Fruit fly (Drosophila melanogaster) whole organism, prepupa: ENCODE data around the gene Cdc23.
A peak's percentile ranks its signal among the peaks of the same experiment; 100 is the strongest.

Source experiments
- Blimp-1 ChIP-seq: fragments of 200-800 bp; sonication (Bioruptor generic); optimal IDR thresholded peaks from 3 replicates; lab custom pipeline; 2017; ENCODE audit warnings: missing biosample characterization, missing genetic modification characterization, mild to moderate bottlenecking, moderate library complexity, missing genetic modification reagents
- CG10631 ChIP-seq: fragments of 200-800 bp; sonication (Bioruptor generic); optimal IDR thresholded peaks from 2 replicates; lab custom pipeline; 2016; ENCODE audit warnings: missing biosample characterization, missing genetic modification characterization
- CG10669 ChIP-seq: fragments of 200-800 bp; sonication (Bioruptor generic); optimal IDR thresholded peaks from 3 replicates; lab custom pipeline; 2018; ENCODE audit warnings: missing biosample characterization, mild to moderate bottlenecking, missing genetic modification characterization, moderate library complexity
- CG11294 ChIP-seq: fragments of 200-800 bp; sonication (Bioruptor generic); IDR thresholded peaks from 2 replicates; pipeline ENCODE4 v1.3.6; 2022; ENCODE audit warnings: missing biosample characterization, missing genetic modification characterization
- CG11762 ChIP-seq: fragments of 200-800 bp; sonication (Bioruptor generic); optimal IDR thresholded peaks from 3 replicates; lab custom pipeline; 2016; ENCODE audit warnings: missing biosample characterization, missing genetic modification characterization; ENCODE audit not compliant: insufficient read depth
- CG11902 ChIP-seq: fragments of 200-800 bp; sonication (Bioruptor generic); optimal IDR thresholded peaks from 3 replicates; lab custom pipeline; 2016; ENCODE audit warnings: missing biosample characterization, missing genetic modification characterization
- CG15336 ChIP-seq: fragments of 200-800 bp; sonication (Bioruptor generic); IDR thresholded peaks from 2 replicates; pipeline ENCODE4 v1.3.6; 2022; ENCODE audit warnings: missing biosample characterization, missing genetic modification characterization
- CG31627 ChIP-seq: fragments of 200-800 bp; sonication (Bioruptor generic); optimal IDR thresholded peaks from 3 replicates; lab custom pipeline; 2016; ENCODE audit warnings: missing biosample characterization, missing genetic modification characterization
- CG32006 ChIP-seq: fragments of 200-800 bp; sonication (Bioruptor generic); optimal IDR thresholded peaks from 3 replicates; lab custom pipeline; 2017; ENCODE audit warnings: missing biosample characterization, mild to moderate bottlenecking, missing genetic modification characterization
- CG34406 ChIP-seq: fragments of 200-800 bp; sonication (Bioruptor generic); optimal IDR thresholded peaks from 3 replicates; lab custom pipeline; 2016; ENCODE audit warnings: missing biosample characterization, missing genetic modification characterization
- CG3919 ChIP-seq: fragments of 200-800 bp; sonication (Bioruptor generic); optimal IDR thresholded peaks from 3 replicates; lab custom pipeline; 2016; ENCODE audit warnings: missing biosample characterization, missing genetic modification characterization
- CG4318 ChIP-seq: fragments of 200-800 bp; sonication (Bioruptor generic); optimal IDR thresholded peaks from 3 replicates; lab custom pipeline; 2017; ENCODE audit warnings: missing biosample characterization, mild to moderate bottlenecking, missing genetic modification characterization
- CG6163 ChIP-seq: fragments of 200-800 bp; sonication (Bioruptor generic); IDR thresholded peaks from 3 replicates; pipeline ENCODE4 v1.3.6; 2022; ENCODE audit warnings: missing biosample characterization, missing genetic modification characterization
- CG6276 ChIP-seq: fragments of 200-800 bp; sonication (Bioruptor generic); optimal IDR thresholded peaks from 2 replicates; lab custom pipeline; 2017; ENCODE audit warnings: missing biosample characterization, mild to moderate bottlenecking, missing genetic modification characterization
- CG6792 ChIP-seq: fragments of 200-800 bp; sonication (Bioruptor generic); optimal IDR thresholded peaks from 3 replicates; lab custom pipeline; 2016; ENCODE audit warnings: missing biosample characterization, missing genetic modification characterization
- CG6808 ChIP-seq: fragments of 200-800 bp; sonication (Bioruptor generic); optimal IDR thresholded peaks from 3 replicates; lab custom pipeline; 2017; ENCODE audit warnings: missing biosample characterization, missing genetic modification characterization, mild to moderate bottlenecking, moderate library complexity, missing genetic modification reagents
- CG6854 ChIP-seq: fragments of 200-800 bp; sonication (Bioruptor generic); optimal IDR thresholded peaks from 2 replicates; lab custom pipeline; 2017; ENCODE audit warnings: missing biosample characterization, mild to moderate bottlenecking, missing genetic modification characterization
- CG8119 ChIP-seq: fragments of 200-800 bp; sonication (Bioruptor generic); IDR thresholded peaks from 3 replicates; pipeline ENCODE4 v1.3.6; 2022; ENCODE audit warnings: missing biosample characterization, missing genetic modification characterization
- CG8632 ChIP-seq: fragments of 200-800 bp; sonication (Bioruptor generic); optimal IDR thresholded peaks from 3 replicates; lab custom pipeline; 2016; ENCODE audit warnings: missing biosample characterization, missing genetic modification characterization
- CG9139 ChIP-seq: fragments of 200-800 bp; sonication (Bioruptor generic); optimal IDR thresholded peaks from 3 replicates; lab custom pipeline; 2017; ENCODE audit warnings: missing biosample characterization, mild to moderate bottlenecking, missing genetic modification characterization
- Eip78C ChIP-seq: fragments of 200-800 bp; sonication (Bioruptor generic); peaks from one replicate; lab custom pipeline; 2016; ENCODE audit warnings: missing biosample characterization, missing genetic modification characterization
- Ets96B ChIP-seq: fragments of 200-800 bp; optimal IDR thresholded peaks from 2 replicates; lab custom pipeline; 2019; ENCODE audit warnings: missing biosample characterization, mild to moderate bottlenecking, missing genetic modification characterization, moderate library complexity
- Hr38 ChIP-seq: sonication (Bioruptor generic); optimal IDR thresholded peaks from 2 replicates; lab custom pipeline; 2016; ENCODE audit warnings: missing biosample characterization, missing genetic modification characterization
- Hr4 ChIP-seq: fragments of 200-800 bp; sonication (Bioruptor generic); optimal IDR thresholded peaks from 3 replicates; lab custom pipeline; 2016; ENCODE audit warnings: missing biosample characterization, missing genetic modification characterization
- Lpt ChIP-seq: fragments of 200-800 bp; sonication (Bioruptor generic); optimal IDR thresholded peaks from 3 replicates; lab custom pipeline; 2016; ENCODE audit warnings: missing biosample characterization, missing genetic modification characterization
- OdsH ChIP-seq: fragments of 200-800 bp; sonication (Bioruptor generic); optimal IDR thresholded peaks from 3 replicates; lab custom pipeline; 2016; ENCODE audit warnings: missing biosample characterization, missing genetic modification characterization
- Smox ChIP-seq: fragments of 200-800 bp; sonication (Bioruptor generic); optimal IDR thresholded peaks from 3 replicates; lab custom pipeline; 2016; ENCODE audit warnings: missing biosample characterization, missing genetic modification characterization
- Sox102F ChIP-seq: fragments of 200-800 bp; sonication (Bioruptor generic); optimal IDR thresholded peaks from 2 replicates; lab custom pipeline; 2016; ENCODE audit warnings: missing biosample characterization, mild to moderate bottlenecking, missing genetic modification characterization
- Sox14 ChIP-seq: fragments of 200-800 bp; sonication (Bioruptor generic); optimal IDR thresholded peaks from 3 replicates; lab custom pipeline; 2016; ENCODE audit warnings: missing biosample characterization, missing genetic modification characterization
- Sox15 ChIP-seq: fragments of 200-800 bp; sonication (Bioruptor generic); optimal IDR thresholded peaks from 3 replicates; lab custom pipeline; 2016; ENCODE audit warnings: missing biosample characterization, missing genetic modification characterization
- achi ChIP-seq: fragments of 200-800 bp; sonication (Bioruptor generic); optimal IDR thresholded peaks from 3 replicates; lab custom pipeline; 2016; ENCODE audit warnings: missing biosample characterization, missing genetic modification characterization
- acj6 ChIP-seq: fragments of 200-800 bp; sonication (Bioruptor generic); optimal IDR thresholded peaks from 3 replicates; lab custom pipeline; 2016; ENCODE audit warnings: missing biosample characterization, missing genetic modification characterization
- cyc ChIP-seq: fragments of 200-800 bp; sonication (Bioruptor generic); optimal IDR thresholded peaks from 3 replicates; lab custom pipeline; 2016; ENCODE audit warnings: missing biosample characterization, missing genetic modification characterization
- dsx ChIP-seq: fragments of 200-800 bp; optimal IDR thresholded peaks from 3 replicates; lab custom pipeline; 2019; ENCODE audit warnings: missing biosample characterization, mild to moderate bottlenecking, missing genetic modification characterization, moderate library complexity; ENCODE audit not compliant: poor library complexity, severe bottlenecking
- eg ChIP-seq: fragments of 200-800 bp; sonication (Bioruptor generic); IDR thresholded peaks from 3 replicates; pipeline ENCODE4 v1.3.6; 2022; ENCODE audit warnings: missing biosample characterization, missing genetic modification characterization
- fkh ChIP-seq: fragments of 200-800 bp; sonication (Bioruptor generic); optimal IDR thresholded peaks from 3 replicates; lab custom pipeline; 2017; ENCODE audit warnings: missing biosample characterization, mild to moderate bottlenecking, missing genetic modification characterization, moderate library complexity
- lz ChIP-seq: fragments of 200-800 bp; sonication (Bioruptor generic); optimal IDR thresholded peaks from 3 replicates; lab custom pipeline; 2016; ENCODE audit warnings: missing biosample characterization, missing genetic modification characterization
- net ChIP-seq: fragments of 200-800 bp; sonication (Bioruptor generic); optimal IDR thresholded peaks from 3 replicates; lab custom pipeline; 2016; ENCODE audit warnings: missing biosample characterization, missing genetic modification characterization
- pdm3 ChIP-seq: fragments of 200-800 bp; sonication (Bioruptor generic); optimal IDR thresholded peaks from 3 replicates; lab custom pipeline; 2016; ENCODE audit warnings: missing biosample characterization, missing genetic modification characterization
- salr ChIP-seq, 2 experiments: fragments of 200-800 bp; sonication (Bioruptor generic); optimal IDR thresholded peaks; 3 replicates each; lab custom pipeline; 2016 to 2018; ENCODE audit warnings: missing biosample characterization in 2 of 2, missing genetic modification characterization in 2 of 2, mild to moderate bottlenecking in 1 of 2
- spab ChIP-seq: fragments of 200-800 bp; sonication (Bioruptor generic); optimal IDR thresholded peaks from 2 replicates; lab custom pipeline; 2017; ENCODE audit warnings: missing biosample characterization, mild to moderate bottlenecking, missing genetic modification characterization, missing genetic modification reagents
- ss ChIP-seq, 2 experiments: fragments of 200-800 bp; sonication (Bioruptor generic); optimal IDR thresholded peaks; 2 replicates in 1 of 2; 3 replicates in 1 of 2; lab custom pipeline; 2017 to 2018; ENCODE audit warnings: mild to moderate bottlenecking in 2 of 2, missing biosample characterization in 2 of 2, missing genetic modification characterization in 2 of 2, moderate library complexity in 1 of 2
- svp ChIP-seq: fragments of 200-800 bp; sonication (Bioruptor generic); peaks from one replicate; lab custom pipeline; 2016; ENCODE audit warnings: missing biosample characterization, missing genetic modification characterization

The Cdc23 gene

dm6 chr2L:20487723-20488122 is 28.6 kb downstream of the Cdc23 start:
- no peak for TF ChIP-seq CG8632 (GFP tag; lab: Kevin White, UChicago)
- TF ChIP-seq svp (GFP tag; lab: Kevin White, UChicago), result no peak
- TF ChIP-seq cyc (GFP tag; lab: Kevin White, UChicago), result no peak
- TF ChIP-seq CG4318, result no peak
- no peak for TF ChIP-seq CG6792 (GFP tag; lab: Kevin White, UChicago)
- TF ChIP-seq CG3919 (GFP tag; lab: Kevin White, UChicago), result no peak
- TF ChIP-seq dsx (GFP tag; lab: Kevin White, UChicago), result no peak
- TF ChIP-seq CG10669 (GFP tag; lab: Kevin White, UChicago), result no peak
- no peak for TF ChIP-seq pdm3 (GFP tag; lab: Kevin White, UChicago)
- no peak for TF ChIP-seq Hr38 (GFP tag; lab: Kevin White, UChicago)
- no peak for TF ChIP-seq Eip78C (GFP tag; lab: Kevin White, UChicago)
- TF ChIP-seq CG6808 (GFP tag; lab: Kevin White, UChicago), result no peak
- TF ChIP-seq CG31627 (GFP tag; lab: Kevin White, UChicago), result no peak
- TF ChIP-seq Smox (GFP tag; lab: Kevin White, UChicago), result no peak
- TF ChIP-seq CG11294, result no peak
- TF ChIP-seq CG11762, result no peak
- no peak for TF ChIP-seq Hr4 (GFP tag; lab: Kevin White, UChicago)
- TF ChIP-seq CG9139, result no peak
- TF ChIP-seq acj6 (GFP tag; lab: Kevin White, UChicago), result no peak
- TF ChIP-seq, all 60 proteins: peak for 0

- TF ChIP-seq Sox102F (GFP tag; lab: Kevin White, UChicago) (no peak), dsx (GFP tag; lab: Kevin White, UChicago) (no peak), ss (GFP tag; optimal IDR thresholded peaks at IDR 0.05; lab: Kevin White, UChicago) (no peak), Eip78C (GFP tag; lab: Kevin White, UChicago) (peak; percentile 21)
Measured at dm6 chr2L:20488128-20488527, 29.0 kb downstream of the Cdc23 start.

- peak; percentile 14 for TF ChIP-seq CG6854 (GFP tag; lab: Kevin White, UChicago)
- peak; percentile 35 for TF ChIP-seq acj6 (GFP tag; lab: Kevin White, UChicago)
- peak; percentile 21 for TF ChIP-seq CG11902 (GFP tag; lab: Kevin White, UChicago)
- TF ChIP-seq fkh (GFP tag; lab: Kevin White, UChicago), result peak; percentile 85
- peak; percentile 8 for TF ChIP-seq Ets96B (tag; lab: Kevin White, UChicago)
- peak; percentile 60 for TF ChIP-seq CG6276
- TF ChIP-seq CG15336 (GFP tag; lab: Robert Waterston, UW), result peak; percentile 73
- TF ChIP-seq CG10669 (GFP tag; lab: Kevin White, UChicago), result no peak
- TF ChIP-seq eg (GFP tag; lab: Robert Waterston, UW), result peak; percentile 64
- TF ChIP-seq CG11294, result no peak
- TF ChIP-seq Lpt, result no peak
- TF ChIP-seq CG8119 (GFP tag; lab: Robert Waterston, UW), result peak; percentile 88
- TF ChIP-seq Sox102F (GFP tag; lab: Kevin White, UChicago), result peak; percentile 3
- TF ChIP-seq Eip78C (GFP tag; lab: Kevin White, UChicago), result peak; percentile 63
- peak; percentile 84 for TF ChIP-seq CG32006
- TF ChIP-seq Smox (GFP tag; lab: Kevin White, UChicago), result no peak
- no peak for TF ChIP-seq CG6808 (GFP tag; lab: Kevin White, UChicago)
- peak; percentile 54 for TF ChIP-seq svp (GFP tag; lab: Kevin White, UChicago)
- TF ChIP-seq cyc (GFP tag; lab: Kevin White, UChicago), result no peak
- 0 out of 3 replicates have a peak, but pooled peaks have one; percentile 9 for TF ChIP-seq CG6163 (GFP tag; lab: Robert Waterston, UW)
- TF ChIP-seq CG8632 (GFP tag; lab: Kevin White, UChicago), result peak; percentile 37
- no peak for TF ChIP-seq Sox15 (GFP tag; lab: Kevin White, UChicago)
- peak; percentile 54 for TF ChIP-seq OdsH (GFP tag; lab: Kevin White, UChicago)
- TF ChIP-seq Hr4 (GFP tag; lab: Kevin White, UChicago), result peak; percentile 18
- TF ChIP-seq Sox14 (GFP tag; lab: Kevin White, UChicago), result peak; percentile 18
- peak; percentile 14 for TF ChIP-seq lz (GFP tag; lab: Kevin White, UChicago)
- TF ChIP-seq achi (GFP tag; lab: Kevin White, UChicago), result peak; percentile 55
- TF ChIP-seq Blimp-1 (GFP tag; lab: Kevin White, UChicago), result peak; percentile 29
- peak; percentile 35 for TF ChIP-seq CG6792 (GFP tag; lab: Kevin White, UChicago)
- TF ChIP-seq salr (GFP tag; optimal IDR thresholded peaks at IDR 0.05; lab: Kevin White, UChicago), result peak in 1 of 2 experiments; percentile 24
- peak; percentile 56 for TF ChIP-seq CG4318
- TF ChIP-seq CG3919 (GFP tag; lab: Kevin White, UChicago), result peak; percentile 5
- TF ChIP-seq net (GFP tag; lab: Kevin White, UChicago), result peak; percentile 10
- TF ChIP-seq CG34406 (GFP tag; lab: Kevin White, UChicago), result peak; percentile 51
- TF ChIP-seq CG10631 (GFP tag; lab: Kevin White, UChicago), result peak; percentile 50
- TF ChIP-seq spab (GFP tag; lab: Kevin White, UChicago), result no peak
Measured at dm6 chr2L:20494423-20495052, 35.4 kb downstream of the Cdc23 start, which contains the start of gene CG34007. TSS of gene CG34007 (plus strand) at chr2L:20495030.
